Worm (Caenorhabditis elegans): Measurements from ENCODE around the gene C11E4.6.
A peak's percentile ranks its signal among the peaks of the same experiment; 100 is the strongest.

The C11E4.6 gene

DNA sequence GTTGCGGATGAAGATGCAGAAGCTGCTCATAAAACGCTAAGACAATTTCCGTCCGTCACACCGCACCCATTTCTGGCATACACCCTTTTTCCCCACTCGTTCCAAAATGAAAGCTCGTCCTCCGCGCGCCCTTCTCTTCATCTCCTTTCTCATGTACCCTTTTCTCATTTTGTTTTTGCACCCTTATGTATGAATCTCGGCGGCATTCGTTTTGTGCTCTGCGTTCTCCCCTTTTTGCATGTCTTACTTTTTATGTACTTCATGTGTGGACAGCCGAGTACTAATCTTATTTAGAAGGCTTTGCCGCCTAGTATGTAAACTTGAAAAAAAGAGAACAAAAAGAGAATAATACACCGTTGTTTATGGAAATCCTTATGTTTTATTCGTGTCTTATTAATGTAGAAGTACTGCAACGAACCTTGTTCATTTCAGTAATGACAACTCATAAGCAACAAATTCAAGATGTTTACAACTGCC lies 37.8 kb downstream of the C11E4.6 start, which contains the start of gene F34H10.4:
Gene F34H10.4 (plus strand): TSS at position 427 of the 477 bp plus-strand sequence.
- no peak for TF ChIP-seq ceh-39 (tag; optimal IDR thresholded peaks at IDR 0.05)
- no peak for TF ChIP-seq nhr-28 (tag; optimal IDR thresholded peaks at IDR 0.05)
- TF ChIP-seq hlh-1 (tag; optimal IDR thresholded peaks at IDR 0.05): no peak
- peak; percentile 53 for TF ChIP-seq ces-1 (GFP tag; optimal IDR thresholded peaks at IDR 0.05)
- TF ChIP-seq pha-4 (tag; optimal IDR thresholded peaks at IDR 0.05): no peak

DNA sequence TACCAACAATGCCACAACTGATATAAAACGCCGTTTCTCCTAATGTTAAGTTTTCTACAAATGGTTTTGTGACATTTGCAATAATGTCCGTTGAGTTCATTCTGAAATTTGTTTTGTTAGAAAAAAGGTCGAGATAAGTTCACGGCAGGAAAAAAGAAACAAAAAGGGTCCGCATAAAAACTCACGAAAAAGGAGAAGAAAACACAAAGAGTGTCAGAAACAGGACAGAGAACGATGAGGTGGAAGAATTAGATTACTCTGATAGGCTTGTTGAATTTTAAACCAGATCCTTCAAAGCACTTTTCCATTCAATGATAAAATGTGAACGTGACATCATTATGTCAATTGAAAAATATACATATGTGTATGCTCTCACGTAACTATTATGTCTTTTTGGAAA lies 42.7 kb downstream of the C11E4.6 start, which contains the start of gene aex-2:
Gene aex-2 (minus strand): TSS at position 101 of the 400 bp plus-strand sequence.
- TF ChIP-seq nhr-237 (tag; optimal IDR thresholded peaks at IDR 0.05) (no peak), ceh-43 (GFP tag; optimal IDR thresholded peaks at IDR 0.05) (no peak), blmp-1 (tag; optimal IDR thresholded peaks at IDR 0.05) (no peak), nhr-2 (tag; optimal IDR thresholded peaks at IDR 0.05) (no peak), sptf-1 (tag; optimal IDR thresholded peaks at IDR 0.05) (no peak), ceh-39 (tag; optimal IDR thresholded peaks at IDR 0.05) (no peak), flh-1 (GFP tag; optimal IDR thresholded peaks at IDR 0.05) (no peak), mab-5 (tag; optimal IDR thresholded peaks at IDR 0.05) (no peak), lin-32 (GFP tag; optimal IDR thresholded peaks at IDR 0.05) (no peak), zip-8 (tag; optimal IDR thresholded peaks at IDR 0.05) (no peak), lin-13 (tag; optimal IDR thresholded peaks at IDR 0.05) (no peak), ham-2 (GFP tag; optimal IDR thresholded peaks at IDR 0.05) (no peak), mep-1 (tag; optimal IDR thresholded peaks at IDR 0.05) (no peak), nhr-76 (tag; optimal IDR thresholded peaks at IDR 0.05) (no peak), M03D4.4 (tag; optimal IDR thresholded peaks at IDR 0.05) (no peak), elt-3 (tag; optimal IDR thresholded peaks at IDR 0.05) (no peak), pha-4 (tag; optimal IDR thresholded peaks at IDR 0.05) (no peak)

DNA sequence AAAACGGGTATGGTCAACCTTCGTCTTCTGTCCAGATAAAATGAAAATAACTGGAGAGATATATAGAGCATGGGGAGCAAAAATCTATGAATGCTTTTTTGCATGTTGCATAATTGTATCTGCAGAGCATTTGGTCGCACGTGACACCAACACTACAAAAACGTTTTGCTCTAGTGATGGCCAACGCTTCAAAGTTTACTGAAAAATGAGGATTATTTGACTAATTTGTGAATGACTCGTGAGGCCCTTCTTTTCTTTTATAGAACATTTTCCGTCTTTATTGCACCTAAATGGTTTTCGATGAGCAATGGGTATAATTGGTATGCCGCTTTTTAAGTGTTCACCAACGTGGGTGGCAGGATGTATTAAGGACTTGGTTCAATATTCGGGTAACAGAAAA lies 43.1 kb downstream of the C11E4.6 start:
- TF ChIP-seq blmp-1 (tag; optimal IDR thresholded peaks at IDR 0.05): no peak

DNA sequence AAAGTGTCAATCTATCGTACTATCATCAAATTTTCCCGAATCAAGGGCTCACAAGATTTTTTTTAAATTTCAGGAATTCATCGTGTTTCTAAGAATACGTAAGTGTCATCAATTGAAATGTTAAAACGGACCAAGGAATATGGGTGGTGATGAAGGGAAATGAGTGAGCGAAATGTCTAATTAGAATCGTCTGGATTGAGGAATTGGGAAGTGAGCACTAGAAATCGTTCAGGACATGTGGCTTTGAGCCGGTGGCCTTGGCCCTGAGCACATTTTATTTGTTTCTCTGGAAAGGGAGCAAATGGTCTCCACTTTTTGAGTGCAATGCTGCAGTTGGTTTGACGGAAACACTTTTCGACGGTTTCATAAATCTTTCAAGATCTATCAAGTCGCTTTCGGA lies 43.9 kb downstream of the C11E4.6 start:
- no peak for TF ChIP-seq pha-4 (tag; optimal IDR thresholded peaks at IDR 0.05)
- TF ChIP-seq lin-32 (GFP tag; optimal IDR thresholded peaks at IDR 0.05): no peak
- TF ChIP-seq snpc-4 (tag; optimal IDR thresholded peaks at IDR 0.05): no peak
- no peak for TF ChIP-seq mab-5 (tag; optimal IDR thresholded peaks at IDR 0.05)
- no peak for TF ChIP-seq blmp-1 (tag; optimal IDR thresholded peaks at IDR 0.05)
- no peak for TF ChIP-seq sem-2 (GFP tag; optimal IDR thresholded peaks at IDR 0.05)
- no peak for TF ChIP-seq mep-1 (tag; optimal IDR thresholded peaks at IDR 0.05)
- TF ChIP-seq unc-120 (tag; optimal IDR thresholded peaks at IDR 0.05; ENCODE audit: poor library complexity, severe bottlenecking): no peak
- no peak for TF ChIP-seq unc-39 (tag; optimal IDR thresholded peaks at IDR 0.05)
- no peak for TF ChIP-seq nhr-12 (tag; optimal IDR thresholded peaks at IDR 0.05)
- TF ChIP-seq nhr-2 (tag; optimal IDR thresholded peaks at IDR 0.05): no peak
- TF ChIP-seq elt-1 (tag; optimal IDR thresholded peaks at IDR 0.05; ENCODE audit: borderline replicate concordance, insufficient read depth): no peak

DNA sequence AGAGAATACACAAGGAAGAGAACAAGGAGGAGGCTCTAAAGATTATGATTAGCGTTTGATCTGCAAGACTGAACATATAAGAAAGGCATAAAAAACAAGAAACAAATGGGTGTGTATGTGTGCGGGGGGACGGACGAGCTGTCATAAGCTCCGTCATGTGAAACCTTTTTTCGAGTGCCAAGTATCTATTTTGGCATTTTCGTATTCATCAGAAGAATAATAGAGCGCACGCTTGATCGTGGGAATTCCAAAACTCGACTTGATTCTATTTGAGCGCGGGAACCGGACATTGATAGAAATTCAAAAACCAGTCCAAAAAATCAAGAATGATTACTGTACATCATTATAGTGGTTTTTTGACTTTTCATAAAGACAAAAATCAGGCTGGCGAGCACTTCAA lies 46.4 kb downstream of the C11E4.6 start:
- TF ChIP-seq mls-2 (tag; optimal IDR thresholded peaks at IDR 0.05) (no peak), ceh-43 (GFP tag; optimal IDR thresholded peaks at IDR 0.05) (no peak), sptf-1 (tag; optimal IDR thresholded peaks at IDR 0.05) (no peak), lin-13 (tag; optimal IDR thresholded peaks at IDR 0.05) (no peak), ceh-39 (tag; optimal IDR thresholded peaks at IDR 0.05) (no peak), elt-1 (tag; optimal IDR thresholded peaks at IDR 0.05; ENCODE audit: borderline replicate concordance, insufficient read depth) (no peak), nhr-2 (tag; optimal IDR thresholded peaks at IDR 0.05) (no peak), mep-1 (tag; optimal IDR thresholded peaks at IDR 0.05) (no peak), unc-120 (tag; optimal IDR thresholded peaks at IDR 0.05; ENCODE audit: poor library complexity, severe bottlenecking) (no peak), ceh-83 (GFP tag; optimal IDR thresholded peaks at IDR 0.05) (no peak), lin-32 (GFP tag; optimal IDR thresholded peaks at IDR 0.05) (no peak), blmp-1 (tag; optimal IDR thresholded peaks at IDR 0.05) (no peak), snpc-4 (tag; optimal IDR thresholded peaks at IDR 0.05) (no peak), ces-1 (GFP tag; optimal IDR thresholded peaks at IDR 0.05) (no peak), zip-8 (tag; optimal IDR thresholded peaks at IDR 0.05) (no peak)

DNA sequence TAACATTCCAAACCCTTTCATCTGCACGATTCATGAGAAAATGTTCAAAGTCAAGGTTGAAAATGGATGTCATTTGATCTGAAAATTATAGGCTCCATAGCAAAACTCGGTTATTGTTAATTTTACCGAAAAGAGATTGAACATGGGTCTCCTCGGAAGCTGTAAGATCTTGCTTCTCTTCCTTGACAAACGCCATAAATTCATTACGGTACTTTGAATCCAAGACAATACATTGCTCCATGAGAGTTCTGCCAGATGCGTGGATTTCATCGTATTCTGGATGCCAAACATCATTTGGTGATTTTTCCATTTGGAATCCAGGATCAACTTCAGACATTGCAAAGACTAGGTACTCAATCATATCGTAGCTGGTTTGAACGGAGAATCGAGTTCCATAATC lies 55.6 kb downstream of the C11E4.6 start:
- TF ChIP-seq mab-5 (tag; optimal IDR thresholded peaks at IDR 0.05) (no peak), lin-32 (GFP tag; optimal IDR thresholded peaks at IDR 0.05) (no peak), ceh-83 (GFP tag; optimal IDR thresholded peaks at IDR 0.05) (no peak), nhr-12 (tag; optimal IDR thresholded peaks at IDR 0.05) (no peak), zip-8 (tag; optimal IDR thresholded peaks at IDR 0.05) (no peak), blmp-1 (tag; optimal IDR thresholded peaks at IDR 0.05) (no peak), elt-1 (tag; optimal IDR thresholded peaks at IDR 0.05; ENCODE audit: borderline replicate concordance, insufficient read depth) (no peak), hlh-1 (tag; optimal IDR thresholded peaks at IDR 0.05) (no peak), lsy-2 (tag; optimal IDR thresholded peaks at IDR 0.05) (no peak), unc-39 (tag; optimal IDR thresholded peaks at IDR 0.05) (no peak), unc-62 (GFP tag; optimal IDR thresholded peaks at IDR 0.05) (no peak), sem-2 (GFP tag; optimal IDR thresholded peaks at IDR 0.05) (no peak), pha-4 (tag; optimal IDR thresholded peaks at IDR 0.05) (no peak), elt-3 (tag; optimal IDR thresholded peaks at IDR 0.05) (no peak), mep-1 (tag; optimal IDR thresholded peaks at IDR 0.05) (no peak), unc-120 (tag; optimal IDR thresholded peaks at IDR 0.05; ENCODE audit: poor library complexity, severe bottlenecking) (no peak), nhr-237 (tag; optimal IDR thresholded peaks at IDR 0.05) (no peak), ham-2 (GFP tag; optimal IDR thresholded peaks at IDR 0.05) (no peak)

All from whole organism, mixed stage, embryonic.